Worm (Caenorhabditis elegans) whole organism, young adult: ENCODE measurements around the gene rpn-5.
"Not testable (repeated sequence)": the region's sequence is repeated elsewhere in the genome, so short reads cannot be mapped to it uniquely, and the experiment has no call there.

Source experiments
- attf-6 ChIP-seq: fragments of 200-800 bp; sonication (Bioruptor generic); IDR thresholded peaks from 2 replicates; pipeline ENCODE4 v1.3.6; 2022; ENCODE audit warnings: missing genetic modification reagents, missing genetic modification characterization, missing compliant biosample characterization
- madf-10 ChIP-seq: sonication (generic microtip); optimal IDR thresholded peaks from 2 replicates; lab custom pipeline; 2016; ENCODE audit warnings: mild to moderate bottlenecking, missing genetic modification characterization, missing compliant biosample characterization
- madf-3 ChIP-seq: fragments of 200-800 bp; sonication (Bioruptor generic); IDR thresholded peaks from 2 replicates; pipeline ENCODE4 v1.3.6; 2022; ENCODE audit warnings: missing genetic modification reagents, missing genetic modification characterization, missing compliant biosample characterization
- mes-4 ChIP-seq: sonication (generic microtip); optimal IDR thresholded peaks from 2 replicates; lab custom pipeline; 2016; ENCODE audit warnings: missing genotype, missing genetic modification characterization, missing compliant biosample characterization
- nhr-179 ChIP-seq: sonication (generic microtip); optimal IDR thresholded peaks from 2 replicates; lab custom pipeline; 2016; ENCODE audit warnings: mild to moderate bottlenecking, missing genetic modification characterization, missing compliant biosample characterization
- nhr-27 ChIP-seq: fragments of 200-800 bp; sonication (Bioruptor generic); optimal IDR thresholded peaks from 2 replicates; lab custom pipeline; 2018; ENCODE audit warnings: mild to moderate bottlenecking, missing genetic modification characterization, moderate library complexity, missing compliant biosample characterization
- rcor-1 ChIP-seq: fragments of 200-800 bp; sonication (Bioruptor generic); IDR thresholded peaks from 2 replicates; pipeline ENCODE4 v1.3.6; 2022; ENCODE audit warnings: missing genetic modification reagents, missing genetic modification characterization, missing compliant biosample characterization
- repo-1 ChIP-seq: sonication (generic microtip); optimal IDR thresholded peaks from 2 replicates; lab custom pipeline; 2017; ENCODE audit warnings: mild to moderate bottlenecking, missing genetic modification characterization, missing compliant biosample characterization
- sdz-38 ChIP-seq: sonication (generic microtip); optimal IDR thresholded peaks from 2 replicates; lab custom pipeline; 2016; ENCODE audit warnings: missing genotype, missing genetic modification characterization, missing compliant biosample characterization
- snpc-4 ChIP-seq, 5 experiments: fragments of 150-350 bp in 1 of 5; sonication (generic microtip) in 4 of 5; optimal IDR thresholded peaks; 2 replicates each; lab custom pipeline; 2014 to 2018; ENCODE audit warnings: missing genetic modification characterization in 5 of 5, missing biosample characterization in 3 of 5, antibody characterized with exemption in 2 of 5, mild to moderate bottlenecking in 2 of 5, missing compliant biosample characterization in 2 of 5, missing genotype in 2 of 5, moderate library complexity in 2 of 5, missing genetic modification reagents in 1 of 5
- unc-130 ChIP-seq: sonication (generic microtip); optimal IDR thresholded peaks from 2 replicates; lab custom pipeline; 2016; ENCODE audit warnings: missing genetic modification reagents, missing genetic modification characterization, missing compliant biosample characterization

DNA sequence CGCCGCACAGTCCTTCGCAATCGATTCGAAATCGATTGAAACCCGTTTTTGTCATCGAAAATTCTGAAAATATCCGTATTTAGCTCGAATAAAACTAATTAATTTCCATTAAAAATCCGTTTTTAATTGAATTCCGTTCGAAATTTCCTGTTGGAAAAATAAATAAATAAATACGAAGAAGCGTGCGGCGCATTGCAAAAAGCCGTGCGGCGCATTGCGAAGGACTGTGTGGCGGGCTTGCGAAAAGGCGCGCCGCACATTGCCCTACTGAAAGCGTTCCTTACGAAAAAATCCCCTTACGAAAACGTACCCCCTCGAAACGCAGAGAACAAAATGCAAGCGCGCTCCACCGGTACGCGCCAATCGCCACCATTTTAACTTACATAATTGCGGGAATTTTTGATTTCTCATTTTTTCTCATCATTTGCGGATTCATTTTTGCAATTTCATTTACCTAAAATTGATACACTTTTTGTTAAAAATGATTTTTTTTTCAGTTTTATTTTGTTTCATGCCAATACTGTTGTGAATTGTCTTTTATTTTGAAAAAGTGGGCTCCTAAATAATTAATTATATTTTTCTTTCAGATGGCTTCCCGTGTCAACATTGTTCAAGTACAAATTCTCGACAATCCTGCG is 3.4 kb upstream of the rpn-5 start, which contains the start of gene unc-85:
- peak; percentile 95 for TF ChIP-seq madf-3 (GFP tag; lab: Robert Waterston, UW)
- peak; percentile 56 for TF ChIP-seq unc-130 (GFP tag; lab: Kevin White, UChicago)
- TF ChIP-seq nhr-27 (tag; lab: Kevin White, UChicago); mes-4; repo-1 (tag; lab: Kevin White, UChicago); snpc-4 (GFP tag; optimal IDR thresholded peaks at IDR 0.05; lab: Kevin White, UChicago); sdz-38 (tag; lab: Kevin White, UChicago); nhr-179 (tag; lab: Kevin White, UChicago): not testable (repeated sequence)
- peak; percentile 96 for TF ChIP-seq rcor-1 (GFP tag; lab: Robert Waterston, UW)
- TF ChIP-seq madf-10: peak; percentile 44
- TF ChIP-seq attf-6 (GFP tag; lab: Robert Waterston, UW): peak; percentile 77
- TF ChIP-seq snpc-4 (tag; optimal IDR thresholded peaks at IDR 0.05; lab: Kevin White, UChicago): peak; percentile 20 to 66 (median 58)
